Worm (Caenorhabditis elegans): Measurements from ENCODE around the gene atf-7.

- TF ChIP-seq ztf-4 (tag; optimal IDR thresholded peaks at IDR 0.05) (no peak), mdl-1 (tag; optimal IDR thresholded peaks at IDR 0.05) (no peak), lin-39 (tag; optimal IDR thresholded peaks at IDR 0.05) (no peak), sup-37 (GFP tag; optimal IDR thresholded peaks at IDR 0.05) (no peak), egl-27 (tag; optimal IDR thresholded peaks at IDR 0.05) (no peak)
These were observed 11.6 kb downstream of the atf-7 start for ce11 chrIII:4487271-4487670.

Data from whole organism, L1 larva.